Worm (Caenorhabditis elegans) whole organism, late embryonic: ENCODE data around the gene R02F11.11.

Experiments used
- F13H6.1 ChIP-seq: sonication (generic microtip); optimal IDR thresholded peaks from 2 replicates; lab custom pipeline; 2016; ENCODE audit warnings: missing genetic modification characterization, missing compliant biosample characterization
- K09A11.1 ChIP-seq: sonication (generic microtip); optimal IDR thresholded peaks from 2 replicates; lab custom pipeline; 2017; ENCODE audit warnings: antibody characterized with exemption, mild to moderate bottlenecking, missing genetic modification characterization, missing compliant biosample characterization; ENCODE audit not compliant: insufficient read depth
- Y22D7AL.16 ChIP-seq: sonication (generic microtip); optimal IDR thresholded peaks from 2 replicates; lab custom pipeline; 2016; ENCODE audit warnings: missing genetic modification characterization, missing compliant biosample characterization
- ama-1 ChIP-seq: fragments of 150-350 bp; optimal IDR thresholded peaks from 2 replicates; lab custom pipeline; 2014
- ceh-18 ChIP-seq: sonication (generic microtip); optimal IDR thresholded peaks from 2 replicates; lab custom pipeline; 2016; ENCODE audit warnings: missing genetic modification characterization, missing compliant biosample characterization
- ceh-22 ChIP-seq: sonication (generic microtip); optimal IDR thresholded peaks from 2 replicates; lab custom pipeline; 2017; ENCODE audit warnings: missing biosample characterization, missing genetic modification characterization
- ceh-30 ChIP-seq: fragments of 150-350 bp; optimal IDR thresholded peaks from 2 replicates; lab custom pipeline; 2014; ENCODE audit warnings: missing biosample characterization, missing genetic modification characterization
- ceh-31 ChIP-seq: sonication (generic microtip); optimal IDR thresholded peaks from 2 replicates; lab custom pipeline; 2016; ENCODE audit warnings: missing genetic modification characterization, missing compliant biosample characterization
- ceh-34 ChIP-seq: sonication (generic microtip); optimal IDR thresholded peaks from 2 replicates; lab custom pipeline; 2016; ENCODE audit warnings: mild to moderate bottlenecking, missing genetic modification characterization, missing compliant biosample characterization
- ceh-48 ChIP-seq: sonication (generic microtip); optimal IDR thresholded peaks from 2 replicates; lab custom pipeline; 2016; ENCODE audit warnings: missing genetic modification characterization, inconsistent platforms, missing compliant biosample characterization
- ceh-9 ChIP-seq: sonication (generic microtip); optimal IDR thresholded peaks from 2 replicates; lab custom pipeline; 2016; ENCODE audit warnings: mild to moderate bottlenecking, missing genetic modification characterization, inconsistent platforms, missing compliant biosample characterization
- ets-4 ChIP-seq: sonication (generic microtip); optimal IDR thresholded peaks from 2 replicates; lab custom pipeline; 2016; ENCODE audit warnings: missing genetic modification characterization, missing compliant biosample characterization
- eyg-1 ChIP-seq: sonication (generic microtip); optimal IDR thresholded peaks from 2 replicates; lab custom pipeline; 2016; ENCODE audit warnings: missing genotype, missing genetic modification characterization, missing compliant biosample characterization
- hlh-15 ChIP-seq: sonication (generic microtip); optimal IDR thresholded peaks from 2 replicates; lab custom pipeline; 2016; ENCODE audit warnings: missing genetic modification characterization, missing compliant biosample characterization
- lin-11 ChIP-seq: fragments of 200-800 bp; sonication (Bioruptor generic); optimal IDR thresholded peaks from 2 replicates; lab custom pipeline; 2018; ENCODE audit warnings: mild to moderate bottlenecking, missing genetic modification characterization, missing compliant biosample characterization
- mec-3 ChIP-seq: sonication (generic microtip); optimal IDR thresholded peaks from 2 replicates; lab custom pipeline; 2016; ENCODE audit warnings: borderline replicate concordance, missing genetic modification characterization, missing compliant biosample characterization
- nhr-11 ChIP-seq: fragments of 150-350 bp; optimal IDR thresholded peaks from 2 replicates; lab custom pipeline; 2014; ENCODE audit warnings: missing biosample characterization, missing genetic modification characterization
- nhr-232 ChIP-seq: sonication (generic microtip); optimal IDR thresholded peaks from 2 replicates; lab custom pipeline; 2016; ENCODE audit warnings: missing genetic modification characterization, missing compliant biosample characterization
- pax-1 ChIP-seq: fragments of 150-350 bp; optimal IDR thresholded peaks from 2 replicates; lab custom pipeline; 2014; ENCODE audit warnings: missing biosample characterization, missing genetic modification characterization
- ref-2 ChIP-seq: sonication (generic microtip); optimal IDR thresholded peaks from 2 replicates; lab custom pipeline; 2016; ENCODE audit warnings: missing genetic modification characterization, missing compliant biosample characterization
- rnt-1 ChIP-seq: sonication (generic microtip); optimal IDR thresholded peaks from 2 replicates; lab custom pipeline; 2016; ENCODE audit warnings: missing genetic modification characterization, missing compliant biosample characterization
- sdc-2 ChIP-seq: sonication (generic microtip); optimal IDR thresholded peaks from 2 replicates; lab custom pipeline; 2016; ENCODE audit warnings: missing genotype, missing genetic modification characterization, missing compliant biosample characterization
- unc-3 ChIP-seq, 2 experiments: fragments of 200-800 bp in 1 of 2; sonication (Bioruptor generic) in 1 of 2; sonication (generic microtip) in 1 of 2; conservative IDR thresholded peaks in 1 of 2; optimal IDR thresholded peaks in 1 of 2; 2 replicates each; pipeline versions ENCODE4 v1.3.6 to Lab custom; 2016 to 2022; ENCODE audit warnings: missing compliant biosample characterization in 2 of 2, missing genetic modification characterization in 2 of 2, missing genetic modification reagents in 1 of 2
- unc-55 ChIP-seq: sonication (generic microtip); optimal IDR thresholded peaks from 2 replicates; lab custom pipeline; 2017; ENCODE audit warnings: missing biosample characterization, missing genetic modification reagents, missing genetic modification characterization
- zip-5 ChIP-seq: sonication (generic microtip); optimal IDR thresholded peaks from 2 replicates; lab custom pipeline; 2016; ENCODE audit warnings: missing genetic modification characterization, missing compliant biosample characterization

Gene R02F11.11

DNA sequence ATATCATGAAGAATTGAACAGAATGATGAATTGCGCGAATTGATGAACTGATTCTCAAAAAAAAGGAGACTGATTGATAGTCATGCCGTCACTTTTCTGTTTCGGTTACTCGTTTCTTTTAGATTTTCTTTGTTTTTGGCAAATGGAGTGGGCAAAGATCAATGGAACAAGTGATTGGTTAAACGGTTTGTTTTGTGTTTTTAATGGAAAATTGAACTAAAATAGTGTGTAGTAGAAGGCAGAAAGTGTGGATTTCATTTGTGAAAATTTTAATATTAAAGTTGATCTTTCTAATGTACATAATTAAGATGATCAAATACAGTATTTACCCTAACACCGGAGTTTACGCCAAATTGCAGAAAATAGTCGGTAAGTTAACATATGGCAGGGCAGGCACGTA lies 48.2 kb downstream of the R02F11.11 start, which contains the start of gene nas-9:
nas-9 (minus strand) TSS at position 101 of the 400 bp plus-strand sequence.
- TF ChIP-seq unc-3 (GFP tag; conservative IDR thresholded peaks at IDR 0.05; lab: Robert Waterston, UW) (no peak), unc-3 (tag; optimal IDR thresholded peaks at IDR 0.05; lab: Kevin White, UChicago) (no peak), ceh-9 (tag; lab: Kevin White, UChicago) (no peak), rnt-1 (tag; lab: Kevin White, UChicago) (no peak), F13H6.1 (tag; lab: Kevin White, UChicago) (no peak), ama-1 (lab: Kevin White, UChicago) (no peak), Y22D7AL.16 (no peak), K09A11.1 (tag; lab: Kevin White, UChicago) (no peak), ets-4 (no peak), ref-2 (tag; lab: Kevin White, UChicago) (no peak)

DNA sequence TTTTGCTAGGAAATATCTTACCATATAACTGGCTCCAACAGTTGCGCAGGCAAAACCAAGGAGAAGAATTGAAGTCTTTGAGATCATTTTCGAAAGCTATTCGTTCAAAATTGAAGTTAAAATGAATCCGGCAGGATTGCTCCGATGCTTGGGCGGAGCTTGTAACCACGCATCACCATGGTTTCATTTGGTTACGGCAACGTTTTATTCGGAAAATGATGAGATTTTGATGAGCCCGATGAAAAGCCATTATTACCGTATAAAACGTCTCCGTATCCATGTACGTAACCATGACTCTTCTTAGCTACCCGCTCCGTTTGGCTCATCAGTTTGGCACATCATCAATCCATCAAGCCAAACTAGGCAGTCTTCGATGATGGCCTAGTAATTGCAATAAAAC lies 49.5 kb downstream of the R02F11.11 start, which contains the start of gene cwp-1:
cwp-1 (minus strand) TSS at position 101 of the 400 bp plus-strand sequence.
- TF ChIP-seq ceh-18 (tag; lab: Kevin White, UChicago) = no peak
- no peak for TF ChIP-seq nhr-232 (tag; lab: Kevin White, UChicago)
- no peak for TF ChIP-seq unc-55 (GFP tag; lab: Kevin White, UChicago)
- no peak for TF ChIP-seq ets-4
- no peak for TF ChIP-seq hlh-15 (tag; lab: Kevin White, UChicago)
- TF ChIP-seq eyg-1 (tag; lab: Kevin White, UChicago) = no peak
- no peak for TF ChIP-seq ceh-22 (tag; lab: Kevin White, UChicago)
- no peak for TF ChIP-seq ceh-48 (tag; lab: Kevin White, UChicago)
- TF ChIP-seq unc-3 (GFP tag; conservative IDR thresholded peaks at IDR 0.05; lab: Robert Waterston, UW) = no peak
- no peak for TF ChIP-seq unc-3 (tag; optimal IDR thresholded peaks at IDR 0.05; lab: Kevin White, UChicago)
- no peak for TF ChIP-seq zip-5 (tag; lab: Kevin White, UChicago)
- no peak for TF ChIP-seq ceh-31 (tag; lab: Kevin White, UChicago)
- no peak for TF ChIP-seq ceh-30 (tag; lab: Kevin White, UChicago)
- no peak for TF ChIP-seq ceh-34 (tag; lab: Kevin White, UChicago)
- no peak for TF ChIP-seq rnt-1 (tag; lab: Kevin White, UChicago)
- no peak for TF ChIP-seq mec-3 (tag; lab: Kevin White, UChicago)
- TF ChIP-seq nhr-11 (tag; lab: Kevin White, UChicago) = no peak
- TF ChIP-seq lin-11 (tag; lab: Kevin White, UChicago) = no peak
- TF ChIP-seq Y22D7AL.16 = no peak
- no peak for TF ChIP-seq sdc-2 (tag; lab: Kevin White, UChicago)

DNA sequence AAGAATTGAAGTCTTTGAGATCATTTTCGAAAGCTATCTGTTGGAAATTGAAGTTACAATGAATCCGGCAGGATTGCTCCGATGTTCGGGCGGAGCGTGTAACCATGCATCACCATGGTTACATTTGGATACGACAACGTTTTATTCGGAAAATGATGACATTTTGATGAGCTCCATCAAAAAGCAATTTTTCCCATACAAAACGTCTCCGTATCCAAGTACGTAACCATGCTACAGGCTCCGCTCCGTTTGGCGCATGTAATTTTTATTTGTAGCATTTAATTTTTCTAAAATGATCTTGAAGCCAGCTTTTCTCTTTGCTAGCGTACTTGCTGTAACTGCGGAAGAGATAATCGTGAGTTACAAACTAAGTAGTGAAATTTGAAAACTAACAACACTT lies 50.9 kb downstream of the R02F11.11 start, which contains the start of the genes cwp-2 and cwp-3:
cwp-2 (minus strand) TSS at position 101 of the 400 bp plus-strand sequence.
cwp-3 (plus strand) TSS at position 293 of the 400 bp plus-strand sequence.
- TF ChIP-seq pax-1 (tag; lab: Kevin White, UChicago) = no peak
- TF ChIP-seq, all 69 proteins: peak for 0
